Fruit fly (Drosophila melanogaster) whole organism, prepupa: Measurements from ENCODE around the gene RhoGAP100F.

Source experiments
- CG10631 ChIP-seq: fragments of 200-800 bp; sonication (Bioruptor generic); optimal IDR thresholded peaks from 2 replicates; lab custom pipeline; 2016; ENCODE audit warnings: missing biosample characterization, missing genetic modification characterization
- CG11294 ChIP-seq: fragments of 200-800 bp; sonication (Bioruptor generic); IDR thresholded peaks from 2 replicates; pipeline ENCODE4 v1.3.6; 2022; ENCODE audit warnings: missing biosample characterization, missing genetic modification characterization
- CG11902 ChIP-seq: fragments of 200-800 bp; sonication (Bioruptor generic); optimal IDR thresholded peaks from 3 replicates; lab custom pipeline; 2016; ENCODE audit warnings: missing biosample characterization, missing genetic modification characterization
- CG15336 ChIP-seq: fragments of 200-800 bp; sonication (Bioruptor generic); IDR thresholded peaks from 2 replicates; pipeline ENCODE4 v1.3.6; 2022; ENCODE audit warnings: missing biosample characterization, missing genetic modification characterization
- CG1621 ChIP-seq: fragments of 200-800 bp; sonication (Bioruptor generic); optimal IDR thresholded peaks from 3 replicates; lab custom pipeline; 2018; ENCODE audit warnings: missing biosample characterization, mild to moderate bottlenecking, missing genetic modification characterization
- CG16779 ChIP-seq: fragments of 200-800 bp; sonication (Bioruptor generic); optimal IDR thresholded peaks from 3 replicates; lab custom pipeline; 2017; ENCODE audit warnings: missing biosample characterization, mild to moderate bottlenecking, missing genetic modification characterization
- CG3919 ChIP-seq: fragments of 200-800 bp; sonication (Bioruptor generic); optimal IDR thresholded peaks from 3 replicates; lab custom pipeline; 2016; ENCODE audit warnings: missing biosample characterization, missing genetic modification characterization
- CG4318 ChIP-seq: fragments of 200-800 bp; sonication (Bioruptor generic); optimal IDR thresholded peaks from 3 replicates; lab custom pipeline; 2017; ENCODE audit warnings: missing biosample characterization, mild to moderate bottlenecking, missing genetic modification characterization
- CG6276 ChIP-seq: fragments of 200-800 bp; sonication (Bioruptor generic); optimal IDR thresholded peaks from 2 replicates; lab custom pipeline; 2017; ENCODE audit warnings: missing biosample characterization, mild to moderate bottlenecking, missing genetic modification characterization
- CG6792 ChIP-seq: fragments of 200-800 bp; sonication (Bioruptor generic); optimal IDR thresholded peaks from 3 replicates; lab custom pipeline; 2016; ENCODE audit warnings: missing biosample characterization, missing genetic modification characterization
- CG6808 ChIP-seq: fragments of 200-800 bp; sonication (Bioruptor generic); optimal IDR thresholded peaks from 3 replicates; lab custom pipeline; 2017; ENCODE audit warnings: missing biosample characterization, missing genetic modification characterization, mild to moderate bottlenecking, moderate library complexity, missing genetic modification reagents
- CG6854 ChIP-seq: fragments of 200-800 bp; sonication (Bioruptor generic); optimal IDR thresholded peaks from 2 replicates; lab custom pipeline; 2017; ENCODE audit warnings: missing biosample characterization, mild to moderate bottlenecking, missing genetic modification characterization
- CG7368 ChIP-seq: fragments of 200-800 bp; sonication (Bioruptor generic); optimal IDR thresholded peaks from 3 replicates; lab custom pipeline; 2016; ENCODE audit warnings: missing biosample characterization, missing genetic modification characterization
- CG8119 ChIP-seq: fragments of 200-800 bp; sonication (Bioruptor generic); IDR thresholded peaks from 3 replicates; pipeline ENCODE4 v1.3.6; 2022; ENCODE audit warnings: missing biosample characterization, missing genetic modification characterization
- CG8632 ChIP-seq: fragments of 200-800 bp; sonication (Bioruptor generic); optimal IDR thresholded peaks from 3 replicates; lab custom pipeline; 2016; ENCODE audit warnings: missing biosample characterization, missing genetic modification characterization
- CG9139 ChIP-seq: fragments of 200-800 bp; sonication (Bioruptor generic); optimal IDR thresholded peaks from 3 replicates; lab custom pipeline; 2017; ENCODE audit warnings: missing biosample characterization, mild to moderate bottlenecking, missing genetic modification characterization
- Eip75B ChIP-seq: fragments of 200-800 bp; sonication (Bioruptor generic); optimal IDR thresholded peaks from 3 replicates; lab custom pipeline; 2016; ENCODE audit warnings: missing biosample characterization, missing genetic modification characterization
- Eip78C ChIP-seq: fragments of 200-800 bp; sonication (Bioruptor generic); peaks from one replicate; lab custom pipeline; 2016; ENCODE audit warnings: missing biosample characterization, missing genetic modification characterization
- Eip93F ChIP-seq: fragments of 200-800 bp; sonication (Bioruptor generic); optimal IDR thresholded peaks from 2 replicates; lab custom pipeline; 2016; ENCODE audit warnings: missing biosample characterization, mild to moderate bottlenecking, missing genetic modification characterization
- Ets96B ChIP-seq: fragments of 200-800 bp; optimal IDR thresholded peaks from 2 replicates; lab custom pipeline; 2019; ENCODE audit warnings: missing biosample characterization, mild to moderate bottlenecking, missing genetic modification characterization, moderate library complexity
- Gug ChIP-seq: fragments of 200-800 bp; sonication (Bioruptor generic); IDR thresholded peaks from 2 replicates; pipeline ENCODE4 v1.3.6; 2022; ENCODE audit warnings: missing biosample characterization, missing genetic modification characterization
- Hr38 ChIP-seq: sonication (Bioruptor generic); optimal IDR thresholded peaks from 2 replicates; lab custom pipeline; 2016; ENCODE audit warnings: missing biosample characterization, missing genetic modification characterization
- Hr39 ChIP-seq: fragments of 200-800 bp; sonication (Bioruptor generic); optimal IDR thresholded peaks from 2 replicates; lab custom pipeline; 2016; ENCODE audit warnings: missing biosample characterization, missing genetic modification characterization
- Hr4 ChIP-seq: fragments of 200-800 bp; sonication (Bioruptor generic); optimal IDR thresholded peaks from 3 replicates; lab custom pipeline; 2016; ENCODE audit warnings: missing biosample characterization, missing genetic modification characterization
- Lpt ChIP-seq: fragments of 200-800 bp; sonication (Bioruptor generic); optimal IDR thresholded peaks from 3 replicates; lab custom pipeline; 2016; ENCODE audit warnings: missing biosample characterization, missing genetic modification characterization
- Met ChIP-seq: fragments of 200-800 bp; sonication (Bioruptor generic); optimal IDR thresholded peaks from 3 replicates; lab custom pipeline; 2016; ENCODE audit warnings: missing biosample characterization, missing genetic modification characterization
- OdsH ChIP-seq: fragments of 200-800 bp; sonication (Bioruptor generic); optimal IDR thresholded peaks from 3 replicates; lab custom pipeline; 2016; ENCODE audit warnings: missing biosample characterization, missing genetic modification characterization
- Smox ChIP-seq: fragments of 200-800 bp; sonication (Bioruptor generic); optimal IDR thresholded peaks from 3 replicates; lab custom pipeline; 2016; ENCODE audit warnings: missing biosample characterization, missing genetic modification characterization
- Sox102F ChIP-seq: fragments of 200-800 bp; sonication (Bioruptor generic); optimal IDR thresholded peaks from 2 replicates; lab custom pipeline; 2016; ENCODE audit warnings: missing biosample characterization, mild to moderate bottlenecking, missing genetic modification characterization
- Sox15 ChIP-seq: fragments of 200-800 bp; sonication (Bioruptor generic); optimal IDR thresholded peaks from 3 replicates; lab custom pipeline; 2016; ENCODE audit warnings: missing biosample characterization, missing genetic modification characterization
- achi ChIP-seq: fragments of 200-800 bp; sonication (Bioruptor generic); optimal IDR thresholded peaks from 3 replicates; lab custom pipeline; 2016; ENCODE audit warnings: missing biosample characterization, missing genetic modification characterization
- acj6 ChIP-seq: fragments of 200-800 bp; sonication (Bioruptor generic); optimal IDR thresholded peaks from 3 replicates; lab custom pipeline; 2016; ENCODE audit warnings: missing biosample characterization, missing genetic modification characterization
- cyc ChIP-seq: fragments of 200-800 bp; sonication (Bioruptor generic); optimal IDR thresholded peaks from 3 replicates; lab custom pipeline; 2016; ENCODE audit warnings: missing biosample characterization, missing genetic modification characterization
- dac ChIP-seq: fragments of 200-800 bp; sonication (Bioruptor generic); optimal IDR thresholded peaks from 2 replicates; lab custom pipeline; 2017; ENCODE audit warnings: missing biosample characterization, mild to moderate bottlenecking, missing genetic modification characterization
- dsx ChIP-seq: fragments of 200-800 bp; optimal IDR thresholded peaks from 3 replicates; lab custom pipeline; 2019; ENCODE audit warnings: missing biosample characterization, mild to moderate bottlenecking, missing genetic modification characterization, moderate library complexity; ENCODE audit not compliant: poor library complexity, severe bottlenecking
- eg ChIP-seq: fragments of 200-800 bp; sonication (Bioruptor generic); IDR thresholded peaks from 3 replicates; pipeline ENCODE4 v1.3.6; 2022; ENCODE audit warnings: missing biosample characterization, missing genetic modification characterization
- esn ChIP-seq: fragments of 200-800 bp; sonication (Bioruptor generic); optimal IDR thresholded peaks from 2 replicates; lab custom pipeline; 2016; ENCODE audit warnings: missing biosample characterization, mild to moderate bottlenecking, missing genetic modification characterization, moderate library complexity
- fd59A ChIP-seq: fragments of 200-800 bp; sonication (Bioruptor generic); optimal IDR thresholded peaks from 2 replicates; lab custom pipeline; 2017; ENCODE audit warnings: missing biosample characterization, mild to moderate bottlenecking, missing genetic modification characterization, missing genetic modification reagents
- fkh ChIP-seq: fragments of 200-800 bp; sonication (Bioruptor generic); optimal IDR thresholded peaks from 3 replicates; lab custom pipeline; 2017; ENCODE audit warnings: missing biosample characterization, mild to moderate bottlenecking, missing genetic modification characterization, moderate library complexity
- lz ChIP-seq: fragments of 200-800 bp; sonication (Bioruptor generic); optimal IDR thresholded peaks from 3 replicates; lab custom pipeline; 2016; ENCODE audit warnings: missing biosample characterization, missing genetic modification characterization
- net ChIP-seq: fragments of 200-800 bp; sonication (Bioruptor generic); optimal IDR thresholded peaks from 3 replicates; lab custom pipeline; 2016; ENCODE audit warnings: missing biosample characterization, missing genetic modification characterization
- pdm3 ChIP-seq: fragments of 200-800 bp; sonication (Bioruptor generic); optimal IDR thresholded peaks from 3 replicates; lab custom pipeline; 2016; ENCODE audit warnings: missing biosample characterization, missing genetic modification characterization
- salr ChIP-seq, 2 experiments: fragments of 200-800 bp; sonication (Bioruptor generic); optimal IDR thresholded peaks; 3 replicates each; lab custom pipeline; 2016 to 2018; ENCODE audit warnings: missing biosample characterization in 2 of 2, missing genetic modification characterization in 2 of 2, mild to moderate bottlenecking in 1 of 2
- spab ChIP-seq: fragments of 200-800 bp; sonication (Bioruptor generic); optimal IDR thresholded peaks from 2 replicates; lab custom pipeline; 2017; ENCODE audit warnings: missing biosample characterization, mild to moderate bottlenecking, missing genetic modification characterization, missing genetic modification reagents
- ss ChIP-seq, 2 experiments: fragments of 200-800 bp; sonication (Bioruptor generic); optimal IDR thresholded peaks; 2 replicates in 1 of 2; 3 replicates in 1 of 2; lab custom pipeline; 2017 to 2018; ENCODE audit warnings: mild to moderate bottlenecking in 2 of 2, missing biosample characterization in 2 of 2, missing genetic modification characterization in 2 of 2, moderate library complexity in 1 of 2
- svp ChIP-seq: fragments of 200-800 bp; sonication (Bioruptor generic); peaks from one replicate; lab custom pipeline; 2016; ENCODE audit warnings: missing biosample characterization, missing genetic modification characterization
- topi ChIP-seq: fragments of 200-800 bp; sonication (Bioruptor generic); optimal IDR thresholded peaks from 3 replicates; lab custom pipeline; 2016; ENCODE audit warnings: missing biosample characterization, missing genetic modification characterization
- vri ChIP-seq: fragments of 200-800 bp; sonication (Bioruptor generic); optimal IDR thresholded peaks from 3 replicates; lab custom pipeline; 2016; ENCODE audit warnings: missing biosample characterization, mild to moderate bottlenecking, missing genetic modification characterization

The RhoGAP100F gene

dm6 chr3R:31812117-31812975 lies at the start of gene RhoGAP100F, which contains the start of gene FeCH:
Gene RhoGAP100F (plus strand): TSS chr3R:31812609.
Gene FeCH (minus strand): TSS chr3R:31812296.
- TF ChIP-seq svp (GFP tag; lab: Kevin White, UChicago) (peak; percentile 83), dsx (GFP tag; lab: Kevin White, UChicago) (no peak), Lpt (GFP tag; lab: Kevin White, UChicago) (no peak), Eip75B (GFP tag; lab: Kevin White, UChicago) (peak; percentile 72)

dm6 chr3R:31762672-31763071 lies 49.7 kb upstream of the RhoGAP100F start:
- TF ChIP-seq achi: peak; percentile 78
- TF ChIP-seq Met: no peak
- peak; percentile 62 for TF ChIP-seq CG1621 (tag; lab: Kevin White, UChicago)
- peak; percentile 58 for TF ChIP-seq spab
- peak; percentile 72 for TF ChIP-seq CG6792 (GFP tag; lab: Kevin White, UChicago)
- peak; percentile 62 for TF ChIP-seq Gug
- no peak for TF ChIP-seq CG6854 (GFP tag; lab: Kevin White, UChicago)
- TF ChIP-seq ss (GFP tag; optimal IDR thresholded peaks at IDR 0.05; lab: Kevin White, UChicago): peak in 1 of 2 experiments; percentile 75
- peak; percentile 54 for TF ChIP-seq CG7368
- no peak for TF ChIP-seq cyc (GFP tag; lab: Kevin White, UChicago)
- peak; percentile 84 for TF ChIP-seq Hr4 (GFP tag; lab: Kevin White, UChicago)
- peak; percentile 46 for TF ChIP-seq fd59A
- TF ChIP-seq Ets96B (tag; lab: Kevin White, UChicago): peak; percentile 81
- TF ChIP-seq CG6808: peak; percentile 57
- no peak for TF ChIP-seq esn (GFP tag; lab: Kevin White, UChicago)
- TF ChIP-seq topi: peak; percentile 28
- TF ChIP-seq CG11902 (GFP tag; lab: Kevin White, UChicago): peak; percentile 45
- TF ChIP-seq vri: no peak
- peak in 1 of 2 experiments; percentile 15 for TF ChIP-seq salr (GFP tag; optimal IDR thresholded peaks at IDR 0.05; lab: Kevin White, UChicago)
- TF ChIP-seq Sox102F (GFP tag; lab: Kevin White, UChicago): peak; percentile 24
- TF ChIP-seq pdm3: peak; percentile 68
- TF ChIP-seq Smox (GFP tag; lab: Kevin White, UChicago): peak; percentile 17
- TF ChIP-seq CG4318: peak; percentile 45
- TF ChIP-seq CG16779 (tag; lab: Kevin White, UChicago): peak; percentile 31
- peak; percentile 68 for TF ChIP-seq CG10631 (GFP tag; lab: Kevin White, UChicago)
- peak; percentile 75 for TF ChIP-seq OdsH (GFP tag; lab: Kevin White, UChicago)
- peak; percentile 69 for TF ChIP-seq CG15336 (GFP tag; lab: Robert Waterston, UW)
- TF ChIP-seq CG8632 (GFP tag; lab: Kevin White, UChicago): peak; percentile 71
- TF ChIP-seq CG9139 (GFP tag; lab: Kevin White, UChicago): peak; percentile 27
- no peak for TF ChIP-seq Hr38 (GFP tag; lab: Kevin White, UChicago)
- TF ChIP-seq Sox15 (GFP tag; lab: Kevin White, UChicago): peak; percentile 57
- TF ChIP-seq fkh: no peak
- TF ChIP-seq CG3919: peak; percentile 79
- peak; percentile 59 for TF ChIP-seq Eip75B (GFP tag; lab: Kevin White, UChicago)
- peak; percentile 13; the same call in 1 of the 2 replicates for TF ChIP-seq CG11294 (GFP tag; lab: Robert Waterston, UW)
- TF ChIP-seq eg: peak; percentile 74
- peak; percentile 69 for TF ChIP-seq svp (GFP tag; lab: Kevin White, UChicago)
- TF ChIP-seq Hr39 (GFP tag; lab: Kevin White, UChicago): no peak
- peak; percentile 67 for TF ChIP-seq net
- no peak for TF ChIP-seq lz (GFP tag; lab: Kevin White, UChicago)
- TF ChIP-seq acj6: peak; percentile 68
- TF ChIP-seq Eip93F: no peak
- TF ChIP-seq dac (GFP tag; lab: Kevin White, UChicago): peak; percentile 35
- TF ChIP-seq Eip78C: peak; percentile 95
- TF ChIP-seq CG8119 (GFP tag; lab: Robert Waterston, UW): peak; percentile 67; the same call in 2 of the 3 replicates
- TF ChIP-seq CG6276 (GFP tag; lab: Kevin White, UChicago): peak; percentile 43
